Worm (Caenorhabditis elegans): Measurements from ENCODE around the gene hlh-1.

Gene hlh-1

DNA sequence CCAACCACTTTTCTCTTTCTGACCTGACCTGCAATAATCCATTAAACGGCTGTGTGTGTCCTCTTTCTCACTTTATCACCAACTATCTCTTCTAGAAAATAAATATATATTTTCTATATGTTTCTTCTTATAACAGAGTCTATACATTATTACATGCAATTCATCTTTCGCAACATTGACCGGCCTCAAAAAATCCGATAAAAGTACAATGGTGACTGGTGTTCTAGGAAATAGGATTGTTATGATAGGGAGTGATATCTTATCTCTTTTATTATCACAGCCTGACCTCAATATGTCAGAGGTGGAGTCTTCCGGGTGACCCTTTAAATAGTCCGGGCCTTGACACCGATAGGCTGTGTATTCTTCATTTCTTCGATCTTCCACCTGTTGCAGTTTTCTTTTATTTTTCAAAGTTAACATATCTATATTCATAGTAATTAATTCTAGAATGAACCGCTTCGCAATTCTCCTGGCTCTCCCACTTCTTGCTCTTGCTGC lies 44.2 kb downstream of the hlh-1 start, which contains the start of gene dao-2:
dao-2 (plus strand) TSS at position 448 of the 498 bp plus-strand sequence.
- TF ChIP-seq ama-1 (optimal IDR thresholded peaks at IDR 0.05), result no peak
- TF ChIP-seq elt-2 (tag; optimal IDR thresholded peaks at IDR 0.05), result peak; percentile 95
- TF ChIP-seq npax-4 (tag; optimal IDR thresholded peaks at IDR 0.05), result no peak

DNA sequence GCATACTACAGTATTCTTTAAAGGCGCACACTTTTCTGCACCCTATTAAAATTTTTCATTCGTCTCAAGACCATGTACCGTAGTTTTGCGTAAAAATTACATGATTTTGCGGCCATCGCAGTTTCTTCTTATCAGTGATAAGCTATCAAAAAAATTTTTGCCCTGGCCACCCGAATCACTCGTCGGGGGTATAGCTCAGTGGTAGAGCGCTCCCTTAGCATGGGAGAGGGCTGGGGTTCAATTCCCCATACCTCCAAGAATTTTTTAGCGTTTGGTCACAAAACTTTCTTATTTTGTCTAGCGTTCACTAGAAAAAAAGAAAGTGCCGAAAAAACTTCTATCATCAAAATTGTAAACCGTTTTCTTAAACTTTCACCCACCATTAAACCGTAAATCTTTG lies 46.8 kb downstream of the hlh-1 start:
- peak; percentile 71 for TF ChIP-seq elt-2 (tag; optimal IDR thresholded peaks at IDR 0.05)
- TF ChIP-seq ttx-3 (tag; optimal IDR thresholded peaks at IDR 0.05), result no peak
- TF ChIP-seq hlh-15 (tag; optimal IDR thresholded peaks at IDR 0.05), result no peak
- no peak for TF ChIP-seq rnt-1 (tag; optimal IDR thresholded peaks at IDR 0.05)
- TF ChIP-seq tbx-7 (tag; optimal IDR thresholded peaks at IDR 0.05), result no peak

DNA sequence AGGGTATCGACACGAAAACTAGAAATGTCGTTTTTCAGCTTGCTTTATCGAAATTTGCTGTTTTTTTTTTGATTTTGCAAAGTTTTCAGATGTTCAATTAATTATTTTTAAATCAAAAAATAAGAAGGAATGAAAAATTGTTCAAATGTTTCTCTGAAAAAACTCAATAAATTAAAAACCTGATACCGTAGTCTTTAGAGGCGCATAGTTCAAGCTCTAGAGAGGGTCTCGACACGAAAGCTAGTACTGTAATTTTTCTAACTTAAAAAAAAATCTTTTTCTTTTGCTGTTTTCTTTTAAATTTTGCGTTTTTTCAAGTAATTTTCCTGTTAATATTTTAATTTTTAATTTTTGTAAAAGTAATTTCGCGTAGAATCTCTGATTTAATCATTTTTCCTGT lies 47.9 kb downstream of the hlh-1 start:
- TF ChIP-seq K09A11.1 (tag; optimal IDR thresholded peaks at IDR 0.05; ENCODE audit: insufficient read depth), result no peak
- TF ChIP-seq pros-1 (tag; optimal IDR thresholded peaks at IDR 0.05), result no peak
- no peak for TF ChIP-seq sox-2 (GFP tag; IDR thresholded peaks at IDR 0.05)
- no peak for TF ChIP-seq rnt-1 (tag; optimal IDR thresholded peaks at IDR 0.05)

DNA sequence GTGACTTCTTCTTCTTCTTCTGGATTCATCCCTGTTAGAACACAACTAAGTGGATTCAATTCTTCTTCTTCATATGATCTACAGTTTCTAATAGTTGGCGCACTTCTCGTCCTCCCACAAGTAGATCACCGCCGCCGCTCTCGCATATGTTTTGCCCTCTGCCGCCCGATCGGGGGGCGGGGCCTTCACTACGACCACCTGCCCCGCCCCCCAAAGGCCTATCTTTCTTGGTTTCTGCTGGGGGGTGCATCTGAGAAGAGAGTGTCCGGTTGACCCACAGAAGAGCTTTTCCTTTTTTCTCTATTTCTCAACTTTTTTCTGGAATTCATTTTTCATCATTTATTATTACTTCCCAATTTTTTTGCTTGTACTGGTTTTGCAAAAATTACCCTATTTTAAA lies 52.7 kb downstream of the hlh-1 start:
- no peak for TF ChIP-seq zip-5 (tag; optimal IDR thresholded peaks at IDR 0.05)
- no peak for TF ChIP-seq syd-9 (tag; optimal IDR thresholded peaks at IDR 0.05)
- TF ChIP-seq tbx-2 (tag; optimal IDR thresholded peaks at IDR 0.05), result peak; percentile 11
- TF ChIP-seq ztf-16 (tag; optimal IDR thresholded peaks at IDR 0.05), result no peak
- TF ChIP-seq ceh-31 (tag; optimal IDR thresholded peaks at IDR 0.05), result peak; percentile 38
- TF ChIP-seq unc-42 (tag; optimal IDR thresholded peaks at IDR 0.05), result no peak
- no peak for TF ChIP-seq hlh-30 (tag; optimal IDR thresholded peaks at IDR 0.05; ENCODE audit: insufficient read depth)
- TF ChIP-seq lim-6 (tag; optimal IDR thresholded peaks at IDR 0.05), result no peak
- TF ChIP-seq dmd-4 (tag; optimal IDR thresholded peaks at IDR 0.05; ENCODE audit: borderline replicate concordance), result no peak
- no peak for TF ChIP-seq pax-1 (tag; optimal IDR thresholded peaks at IDR 0.05)
- TF ChIP-seq nfya-1 (tag; optimal IDR thresholded peaks at IDR 0.05), result peak; percentile 23
- TF ChIP-seq ref-2 (tag; optimal IDR thresholded peaks at IDR 0.05), result peak; percentile 1
- TF ChIP-seq ceh-2 (tag; optimal IDR thresholded peaks at IDR 0.05), result no peak
- no peak for TF ChIP-seq npax-4 (tag; optimal IDR thresholded peaks at IDR 0.05)
- TF ChIP-seq lin-11 (tag; optimal IDR thresholded peaks at IDR 0.05), result no peak
- TF ChIP-seq unc-86 (tag; optimal IDR thresholded peaks at IDR 0.05), result peak; percentile 20
- TF ChIP-seq C08G9.2 (tag; optimal IDR thresholded peaks at IDR 0.05), result peak; percentile 2
- no peak for TF ChIP-seq hlh-13 (GFP tag; optimal IDR thresholded peaks at IDR 0.05)
- no peak for TF ChIP-seq ceh-22 (tag; optimal IDR thresholded peaks at IDR 0.05)
- TF ChIP-seq K09A11.1 (tag; optimal IDR thresholded peaks at IDR 0.05; ENCODE audit: insufficient read depth), result no peak
- TF ChIP-seq che-1 (tag; optimal IDR thresholded peaks at IDR 0.05), result no peak
- TF ChIP-seq pat-9 (tag; optimal IDR thresholded peaks at IDR 0.05), result no peak
- no peak for TF ChIP-seq mec-3 (tag; optimal IDR thresholded peaks at IDR 0.05; ENCODE audit: borderline replicate concordance)
- TF ChIP-seq ceh-34 (tag; optimal IDR thresholded peaks at IDR 0.05), result peak; percentile 1
- TF ChIP-seq elt-2 (tag; optimal IDR thresholded peaks at IDR 0.05), result peak; percentile 33

DNA sequence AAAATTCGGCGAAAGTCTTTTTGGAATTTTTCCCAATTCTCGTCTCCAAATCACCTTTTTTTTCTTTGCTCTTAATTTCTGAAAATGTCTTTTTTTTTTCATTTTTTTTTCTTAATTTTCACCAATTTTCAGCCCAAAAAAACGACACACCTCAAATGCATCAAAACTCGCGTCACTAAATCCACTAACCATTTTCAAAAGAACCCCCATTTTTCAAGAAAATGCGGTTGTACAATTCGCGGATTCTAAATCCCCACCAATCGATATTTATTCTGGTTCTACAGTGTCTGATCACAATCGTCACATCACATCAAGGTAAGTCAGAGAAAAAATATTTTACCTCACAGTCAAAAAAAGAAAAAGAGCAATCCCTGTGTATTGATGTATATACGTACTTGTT lies 53.5 kb downstream of the hlh-1 start, which contains the start of gene vab-1:
vab-1 (plus strand) TSS at position 133 of the 400 bp plus-strand sequence.
- TF ChIP-seq ceh-34 (tag; optimal IDR thresholded peaks at IDR 0.05) (no peak), ceh-18 (tag; optimal IDR thresholded peaks at IDR 0.05) (no peak), dmd-4 (tag; optimal IDR thresholded peaks at IDR 0.05; ENCODE audit: borderline replicate concordance) (no peak), mec-3 (tag; optimal IDR thresholded peaks at IDR 0.05; ENCODE audit: borderline replicate concordance) (no peak), ceh-24 (tag; optimal IDR thresholded peaks at IDR 0.05) (no peak), hlh-6 (tag; optimal IDR thresholded peaks at IDR 0.05) (no peak), ceh-6 (GFP tag; optimal IDR thresholded peaks at IDR 0.05) (no peak), pros-1 (tag; optimal IDR thresholded peaks at IDR 0.05) (no peak)

All from whole organism, late embryonic.